Fruit fly (Drosophila melanogaster): ENCODE results near the gene XNP.

The XNP gene

DNA sequence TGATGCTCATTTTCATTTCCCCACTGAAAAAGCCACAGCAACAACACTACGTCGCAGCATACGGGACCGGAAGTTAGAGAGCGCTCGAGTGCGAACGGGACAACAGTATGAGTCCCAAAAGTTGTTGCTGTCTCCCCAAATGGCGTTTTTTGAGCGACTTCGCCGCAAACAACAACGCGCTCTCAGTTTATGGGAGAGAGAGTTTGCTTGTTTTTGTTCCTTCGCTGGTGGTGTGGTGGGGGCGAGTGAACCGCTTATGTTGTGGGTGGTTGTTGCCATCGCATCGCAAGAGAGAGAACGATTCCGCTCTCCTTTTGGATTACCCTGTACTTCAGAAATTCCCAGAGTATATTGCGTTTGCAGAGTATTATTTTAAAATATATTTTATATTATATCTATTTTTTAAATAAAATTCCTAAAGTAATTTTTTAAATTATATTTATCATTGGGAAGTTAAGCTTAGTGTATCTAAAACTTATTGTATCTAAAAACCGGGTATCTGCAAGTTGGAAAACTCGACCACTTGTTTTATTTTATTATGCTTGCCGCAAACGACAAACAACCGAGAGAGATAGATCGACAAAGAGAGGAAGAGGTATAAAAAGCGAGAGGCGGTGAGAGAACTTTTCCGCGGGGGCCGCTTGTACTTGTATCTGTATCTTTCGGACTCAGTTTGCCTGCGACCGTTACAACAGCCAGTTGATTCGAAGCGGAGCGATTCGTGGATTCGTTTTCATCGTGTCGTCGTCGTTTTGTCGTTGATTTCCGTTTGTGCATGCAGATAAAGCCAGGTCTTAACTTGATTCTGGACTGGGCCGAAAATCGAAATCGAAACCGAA lies 33.0 kb upstream of the XNP start, which contains the start of gene msi (continued):
- TF ChIP-seq Spps (tag; optimal IDR thresholded peaks at IDR 0.05) (peak; percentile 99), oc (tag; optimal IDR thresholded peaks at IDR 0.05) (peak; percentile 99), ERR (GFP tag; optimal IDR thresholded peaks at IDR 0.05) (peak; percentile 35), Aef1 (GFP tag; IDR thresholded peaks at IDR 0.05) (peak; percentile 98), Dll (GFP tag; IDR thresholded peaks at IDR 0.05; ENCODE audit: partially characterized antibody) (no peak; the same call in 3 of the 4 replicates), Nf-YC (tag; optimal IDR thresholded peaks at IDR 0.05) (peak; percentile 92), Med (GFP tag) (peak; percentile 97), sima (GFP tag; optimal IDR thresholded peaks at IDR 0.05) (peak; percentile 53), CG9437 (GFP tag; optimal IDR thresholded peaks at IDR 0.05) (peak; percentile 97), CG17829 (tag; optimal IDR thresholded peaks at IDR 0.05) (peak; percentile 100), CG12391 (tag; optimal IDR thresholded peaks at IDR 0.05) (peak; percentile 100), cato (GFP tag; optimal IDR thresholded peaks at IDR 0.05; ENCODE audit: borderline replicate concordance) (peak; percentile 93), bowl (GFP tag; IDR thresholded peaks at IDR 0.05) (peak; percentile 96), Mrtf (GFP tag; IDR thresholded peaks at IDR 0.05) (peak; percentile 98), Elba2 (GFP tag; optimal IDR thresholded peaks at IDR 0.05) (peak; percentile 59), crol (GFP tag; IDR thresholded peaks at IDR 0.05) (peak; percentile 95), Side (GFP tag; optimal IDR thresholded peaks at IDR 0.05) (peak; percentile 67), sc (optimal IDR thresholded peaks at IDR 0.05) (no peak), sc (GFP tag; optimal IDR thresholded peaks at IDR 0.05) (peak; percentile 99), CG13287 (GFP tag; IDR thresholded peaks at IDR 0.05; ENCODE audit: partially characterized antibody) (peak; percentile 65), nau (GFP tag; optimal IDR thresholded peaks at IDR 0.05) (peak; percentile 83), CG12071 (GFP tag; optimal IDR thresholded peaks at IDR 0.05) (peak; percentile 92), bab2 (GFP tag; optimal IDR thresholded peaks at IDR 0.05) (peak; percentile 81), grn (GFP tag; optimal IDR thresholded peaks at IDR 0.05) (peak; percentile 38), D19A (tag; optimal IDR thresholded peaks at IDR 0.05) (peak; percentile 98), Hmx (GFP tag; optimal IDR thresholded peaks at IDR 0.05) (no peak), CG17328 (GFP tag; IDR thresholded peaks at IDR 0.05) (peak; percentile 98), CG13424 (tag; optimal IDR thresholded peaks at IDR 0.05) (peak; percentile 100), CG4854 (GFP tag; optimal IDR thresholded peaks at IDR 0.05) (peak; percentile 70), fd64A (GFP tag; optimal IDR thresholded peaks at IDR 0.05) (peak; percentile 88), vnd (GFP tag; IDR thresholded peaks at IDR 0.05; ENCODE audit: partially characterized antibody) (no peak), Sry-δ (GFP tag; optimal IDR thresholded peaks at IDR 0.05) (peak; percentile 18), cas (GFP tag; IDR thresholded peaks at IDR 0.05) (peak; percentile 96), CG11398 (GFP tag; optimal IDR thresholded peaks at IDR 0.05) (no peak), Nf-YA (GFP tag; IDR thresholded peaks at IDR 0.05) (peak; percentile 98), Hr39 (optimal IDR thresholded peaks at IDR 0.05) (no peak), Pdp1 (GFP tag; optimal IDR thresholded peaks at IDR 0.05) (peak; percentile 69 to 80), CG10654 (GFP tag; optimal IDR thresholded peaks at IDR 0.05) (peak; percentile 97), CoRest (tag; optimal IDR thresholded peaks at IDR 0.05) (peak; percentile 100), YL-1 (GFP tag; optimal IDR thresholded peaks at IDR 0.05) (peak; percentile 95), fd96Cb (tag; optimal IDR thresholded peaks at IDR 0.05) (peak; percentile 100), cad (GFP tag; optimal IDR thresholded peaks at IDR 0.05) (no peak), Dad (GFP tag; optimal IDR thresholded peaks at IDR 0.05) (peak; percentile 66), CG12744 (GFP tag; optimal IDR thresholded peaks at IDR 0.05) (peak; percentile 29), CG7745 (tag; optimal IDR thresholded peaks at IDR 0.05) (peak; percentile 87), CG8388 (GFP tag; optimal IDR thresholded peaks at IDR 0.05) (peak; percentile 99), ssp (GFP tag; IDR thresholded peaks at IDR 0.05) (peak; percentile 96), Jarid2 (GFP tag; optimal IDR thresholded peaks at IDR 0.05) (peak; percentile 98), Atf-2 (GFP tag; optimal IDR thresholded peaks at IDR 0.05) (peak; percentile 68)

All from whole organism, embryonic.